Fruit fly (Drosophila melanogaster) whole organism: Measurements from ENCODE around the gene betaTub65B.

Experiments
- CG8478 ChIP-seq: fragments of >200 bp; optimal IDR thresholded peaks from 2 replicates; lab custom pipeline; 2018; ENCODE audit warnings: inconsistent platforms
- Dll ChIP-seq: fragments of >200 bp; optimal IDR thresholded peaks from 2 replicates; lab custom pipeline; 2017
- pan ChIP-seq: fragments of >200 bp; optimal IDR thresholded peaks from 2 replicates; lab custom pipeline; 2017
- psq ChIP-seq: fragments of >200 bp; optimal IDR thresholded peaks from 2 replicates; lab custom pipeline; 2017
- usp ChIP-seq: fragments of >200 bp; optimal IDR thresholded peaks from 2 replicates; lab custom pipeline; 2017; ENCODE audit warnings: missing biosample characterization, missing genetic modification characterization, mixed read lengths

- TF ChIP-seq pan (lab: Kevin White, UChicago) (no peak), psq (lab: Kevin White, UChicago) (no peak), Dll (lab: Kevin White, UChicago) (no peak), CG8478 (lab: Kevin White, UChicago) (no peak), usp (GFP tag; lab: Kevin White, UChicago) (no peak)
These were observed 35.4 kb upstream of the betaTub65B start, which contains the start of the genes Vps8 and sfl for dm6 chr3L:6494928-6495806.
